Worm (Caenorhabditis elegans) whole organism, L2 larva: ENCODE data around the gene tmem-218.
"Not testable (repeated sequence)": the region's sequence is repeated elsewhere in the genome, so short reads cannot be mapped to it uniquely, and the experiment has no call there.

Experiments
- C34F6.9 ChIP-seq: fragments of 150-350 bp; optimal IDR thresholded peaks from 2 replicates; lab custom pipeline; 2014; ENCODE audit warnings: missing biosample characterization, missing genetic modification characterization
- F13H6.1 ChIP-seq: sonication (generic microtip); optimal IDR thresholded peaks from 2 replicates; lab custom pipeline; 2016; ENCODE audit warnings: missing genetic modification characterization, missing compliant biosample characterization
- R02D3.7 ChIP-seq: fragments of 150-350 bp; optimal IDR thresholded peaks from 2 replicates; lab custom pipeline; 2014; ENCODE audit warnings: missing biosample characterization, missing genetic modification characterization
- ZK546.5 ChIP-seq: sonication (generic microtip); optimal IDR thresholded peaks from 2 replicates; lab custom pipeline; 2017; ENCODE audit warnings: missing biosample characterization, missing genetic modification characterization
- ama-1 ChIP-seq: fragments of 150-350 bp; optimal IDR thresholded peaks from 2 replicates; lab custom pipeline; 2018; ENCODE audit warnings: inconsistent platforms
- ceh-16 ChIP-seq: fragments of 150-350 bp; optimal IDR thresholded peaks from 2 replicates; lab custom pipeline; 2014; ENCODE audit warnings: missing biosample characterization, missing genetic modification characterization
- ceh-82 ChIP-seq: fragments of 150-350 bp; optimal IDR thresholded peaks from 2 replicates; lab custom pipeline; 2014; ENCODE audit warnings: missing biosample characterization, missing genetic modification characterization
- crh-2 ChIP-seq: sonication (generic microtip); optimal IDR thresholded peaks from 2 replicates; lab custom pipeline; 2017; ENCODE audit warnings: missing biosample characterization, missing genetic modification characterization
- elt-1 ChIP-seq: fragments of 150-350 bp; optimal IDR thresholded peaks from 2 replicates; lab custom pipeline; 2014; ENCODE audit warnings: missing biosample characterization, missing genetic modification characterization
- fos-1 ChIP-seq: fragments of 150-350 bp; optimal IDR thresholded peaks from 2 replicates; lab custom pipeline; 2014; ENCODE audit warnings: missing biosample characterization, missing genetic modification characterization
- gmeb-1 ChIP-seq: fragments of 150-350 bp; optimal IDR thresholded peaks from 2 replicates; lab custom pipeline; 2014; ENCODE audit warnings: missing biosample characterization, missing genetic modification characterization
- lin-11 ChIP-seq: fragments of 150-350 bp; sonication (generic microtip); optimal IDR thresholded peaks from 2 replicates; lab custom pipeline; 2014; ENCODE audit warnings: missing biosample characterization, missing genetic modification characterization, inconsistent platforms, mixed read lengths
- lin-13 ChIP-seq: fragments of 150-350 bp; optimal IDR thresholded peaks from 2 replicates; lab custom pipeline; 2014; ENCODE audit warnings: missing biosample characterization, missing genetic modification reagents, missing genetic modification characterization
- lin-39 ChIP-seq: fragments of 150-350 bp; optimal IDR thresholded peaks from 2 replicates; lab custom pipeline; 2014; ENCODE audit warnings: missing biosample characterization, missing genetic modification reagents, missing genetic modification characterization
- lsy-2 ChIP-seq, 2 experiments: fragments of 150-350 bp in 1 of 2; sonication (generic microtip) in 1 of 2; optimal IDR thresholded peaks; 2 replicates each; lab custom pipeline; 2014 to 2017; ENCODE audit warnings: missing biosample characterization in 2 of 2, missing genetic modification characterization in 2 of 2
- mab-5 ChIP-seq: fragments of 150-350 bp; optimal IDR thresholded peaks from 2 replicates; lab custom pipeline; 2014; ENCODE audit warnings: missing biosample characterization, missing genetic modification characterization
- mbf-1 ChIP-seq: sonication (generic microtip); optimal IDR thresholded peaks from 2 replicates; lab custom pipeline; 2017; ENCODE audit warnings: missing biosample characterization, missing genetic modification characterization
- mdl-1 ChIP-seq, 2 experiments: fragments of 150-350 bp in 1 of 2; sonication (generic microtip) in 1 of 2; optimal IDR thresholded peaks; 2 replicates each; lab custom pipeline; 2017; ENCODE audit warnings: missing biosample characterization in 2 of 2, missing genetic modification characterization in 2 of 2
- nhr-10 ChIP-seq: sonication (generic microtip); optimal IDR thresholded peaks from 2 replicates; lab custom pipeline; 2017; ENCODE audit warnings: missing biosample characterization, missing genetic modification characterization
- nhr-11 ChIP-seq: fragments of 150-350 bp; optimal IDR thresholded peaks from 2 replicates; lab custom pipeline; 2014; ENCODE audit warnings: missing biosample characterization, missing genetic modification characterization
- nhr-12 ChIP-seq: fragments of 150-350 bp; optimal IDR thresholded peaks from 2 replicates; lab custom pipeline; 2014; ENCODE audit warnings: missing biosample characterization, missing genetic modification characterization
- nhr-129 ChIP-seq: fragments of 150-350 bp; optimal IDR thresholded peaks from 2 replicates; lab custom pipeline; 2014; ENCODE audit warnings: missing biosample characterization, missing genetic modification characterization
- nhr-21 ChIP-seq: fragments of 150-350 bp; optimal IDR thresholded peaks from 2 replicates; lab custom pipeline; 2014; ENCODE audit warnings: missing biosample characterization, missing genetic modification characterization
- nhr-23 ChIP-seq: fragments of 150-350 bp; optimal IDR thresholded peaks from 2 replicates; lab custom pipeline; 2014; ENCODE audit warnings: missing biosample characterization, missing genetic modification reagents, missing genetic modification characterization
- nhr-25 ChIP-seq: fragments of 150-350 bp; sonication (generic microtip); optimal IDR thresholded peaks from 3 replicates; lab custom pipeline; 2014; ENCODE audit warnings: missing biosample characterization, missing genetic modification characterization
- nhr-6 ChIP-seq: fragments of 150-350 bp; optimal IDR thresholded peaks from 2 replicates; lab custom pipeline; 2014; ENCODE audit warnings: missing biosample characterization, missing genetic modification characterization
- nhr-77 ChIP-seq: fragments of 150-350 bp; optimal IDR thresholded peaks from 2 replicates; lab custom pipeline; 2014; ENCODE audit warnings: missing biosample characterization, missing genetic modification characterization
- skn-1 ChIP-seq: sonication (generic microtip); optimal IDR thresholded peaks from 2 replicates; lab custom pipeline; 2017; ENCODE audit warnings: missing biosample characterization, missing genetic modification characterization
- sma-9 ChIP-seq, 2 experiments: fragments of 150-350 bp in 1 of 2; sonication (generic microtip) in 1 of 2; optimal IDR thresholded peaks; 2 replicates each; lab custom pipeline; 2014 to 2016; ENCODE audit warnings: missing genetic modification characterization in 2 of 2, mild to moderate bottlenecking in 1 of 2, missing biosample characterization in 1 of 2, missing compliant biosample characterization in 1 of 2, missing genetic modification reagents in 1 of 2, moderate library complexity in 1 of 2
- snpc-4 ChIP-seq: fragments of 150-350 bp; optimal IDR thresholded peaks from 2 replicates; lab custom pipeline; 2014; ENCODE audit warnings: missing biosample characterization, missing genetic modification characterization
- unc-55 ChIP-seq: fragments of 150-350 bp; sonication (generic microtip); optimal IDR thresholded peaks from 3 replicates; lab custom pipeline; 2014; ENCODE audit warnings: missing biosample characterization, missing genetic modification reagents, missing genetic modification characterization
- zag-1 ChIP-seq: fragments of 150-350 bp; optimal IDR thresholded peaks from 2 replicates; lab custom pipeline; 2014; ENCODE audit warnings: missing biosample characterization, missing genetic modification characterization
- ztf-1 ChIP-seq: fragments of 200-800 bp; sonication (Bioruptor generic); conservative IDR thresholded peaks from 2 replicates; pipeline ENCODE4 v1.3.6; 2022; ENCODE audit warnings: missing genetic modification characterization, missing compliant biosample characterization
- ztf-4 ChIP-seq: fragments of 150-350 bp; optimal IDR thresholded peaks from 2 replicates; lab custom pipeline; 2014; ENCODE audit warnings: missing biosample characterization, missing genetic modification characterization

The tmem-218 gene

DNA sequence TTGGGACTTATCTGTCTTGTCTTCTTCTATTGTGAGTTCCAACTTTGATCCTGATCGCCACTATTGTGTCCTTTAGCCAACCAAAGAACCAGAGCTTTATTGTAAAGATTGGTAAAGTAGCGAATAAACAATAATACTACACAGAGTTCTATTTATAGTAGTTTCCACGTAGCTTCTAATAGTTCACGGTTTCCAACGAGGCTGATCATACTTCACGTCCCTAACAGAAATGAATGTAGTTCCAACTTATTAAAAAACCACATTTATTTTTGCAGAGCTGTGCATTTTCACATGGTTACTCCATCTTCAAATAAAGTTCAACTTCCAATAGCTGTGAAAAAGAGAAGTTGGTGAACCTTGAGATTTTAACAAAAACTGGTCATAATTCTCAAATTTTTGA is at the start of gene tmem-218:
TSS of gene tmem-218 (plus strand) at position 301 of the 400 bp plus-strand sequence.
- TF ChIP-seq ceh-82 (tag; lab: Kevin White, UChicago); nhr-25 (tag; lab: Kevin White, UChicago); nhr-12: not testable (repeated sequence)

DNA sequence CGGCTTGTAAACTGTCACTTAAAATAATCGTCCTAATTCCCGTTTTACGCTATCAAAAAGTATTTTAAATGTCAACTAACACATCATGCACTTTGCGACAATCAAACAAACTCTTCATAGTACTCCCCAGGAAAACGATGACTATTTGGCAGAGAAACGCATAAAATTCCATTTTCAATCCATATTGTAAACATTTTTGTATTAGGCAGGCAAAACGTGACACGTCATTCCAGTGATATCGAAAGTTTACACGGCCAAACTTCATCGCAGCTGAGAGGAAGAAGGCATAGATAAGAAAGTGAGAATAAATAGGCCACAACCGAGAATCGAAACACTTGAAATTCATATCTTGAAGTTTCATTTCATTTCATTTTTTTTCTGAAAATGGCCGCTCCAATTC is 49.3 kb upstream of the tmem-218 start, which contains the start of gene lec-9:
TSS of gene lec-9 (plus strand) at position 349 of the 400 bp plus-strand sequence.
- TF ChIP-seq sma-9 (GFP tag; optimal IDR thresholded peaks at IDR 0.05; lab: Kevin White, UChicago): peak; percentile 79
- TF ChIP-seq sma-9 (tag; optimal IDR thresholded peaks at IDR 0.05; lab: Kevin White, UChicago): no peak
- peak; percentile 87 for TF ChIP-seq crh-2 (tag; lab: Kevin White, UChicago)
- TF ChIP-seq gmeb-1 (tag; lab: Kevin White, UChicago): peak; percentile 36
- TF ChIP-seq ceh-16 (tag; lab: Kevin White, UChicago): no peak
- peak; percentile 94 for TF ChIP-seq fos-1 (tag; lab: Kevin White, UChicago)
- TF ChIP-seq skn-1 (tag; lab: Kevin White, UChicago): peak; percentile 24
- peak; percentile 57 for TF ChIP-seq F13H6.1 (tag; lab: Kevin White, UChicago)
- TF ChIP-seq lin-13 (GFP tag; lab: Kevin White, UChicago): no peak
- no peak for TF ChIP-seq nhr-10
- TF ChIP-seq ZK546.5 (tag; lab: Kevin White, UChicago): no peak
- TF ChIP-seq nhr-6 (tag; lab: Kevin White, UChicago): no peak
- TF ChIP-seq, all 48 proteins: peak for 6

DNA sequence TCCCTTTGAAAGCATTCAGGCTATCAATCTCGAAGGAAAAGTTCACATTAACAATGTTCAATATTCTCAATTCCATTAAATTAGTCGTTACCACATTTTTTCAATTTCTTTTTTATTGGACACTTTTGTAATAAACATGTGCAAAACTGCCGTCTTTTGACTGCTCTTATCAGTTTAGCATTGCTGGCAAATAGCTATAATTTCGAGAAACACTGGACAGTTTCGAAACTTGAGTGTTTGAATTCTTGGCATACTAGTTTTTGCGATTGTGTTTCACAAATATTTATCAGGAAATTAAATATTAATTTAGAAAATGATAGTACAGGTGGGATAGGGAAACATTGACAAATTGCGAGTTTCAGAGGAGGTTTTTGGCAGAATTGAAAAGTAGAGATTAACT is 48.1 kb upstream of the tmem-218 start:
- TF ChIP-seq crh-2 (tag; lab: Kevin White, UChicago) (peak; percentile 22), F13H6.1 (tag; lab: Kevin White, UChicago) (no peak), ztf-4 (tag; lab: Kevin White, UChicago) (no peak), skn-1 (tag; lab: Kevin White, UChicago) (peak; percentile 0), fos-1 (tag; lab: Kevin White, UChicago) (peak; percentile 81), sma-9 (GFP tag; optimal IDR thresholded peaks at IDR 0.05; lab: Kevin White, UChicago) (peak; percentile 41), sma-9 (tag; optimal IDR thresholded peaks at IDR 0.05; lab: Kevin White, UChicago) (no peak), nhr-10 (no peak), gmeb-1 (tag; lab: Kevin White, UChicago) (peak; percentile 17)

DNA sequence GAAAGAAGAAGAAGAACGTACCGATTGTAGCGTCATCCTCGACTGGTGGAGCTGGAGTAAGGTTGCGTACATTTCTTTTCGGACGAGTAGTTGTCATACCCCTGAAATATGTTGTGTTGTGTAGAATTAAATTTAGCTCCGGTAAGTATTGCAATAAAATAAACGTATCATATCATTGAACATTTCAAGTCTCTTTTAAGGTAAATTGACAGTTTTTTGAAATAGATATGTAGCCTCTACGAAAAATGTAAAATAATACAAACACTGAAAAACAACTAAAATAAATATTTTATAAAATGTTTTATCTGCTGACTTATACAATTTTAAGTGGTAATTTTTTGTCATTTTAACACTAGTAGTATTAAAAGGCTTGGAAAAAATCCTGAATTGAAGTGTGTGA is 39.5 kb upstream of the tmem-218 start, which contains the start of gene C16H3.3:
TSS of gene C16H3.3 (minus strand) at position 101 of the 400 bp plus-strand sequence.
- no peak for TF ChIP-seq R02D3.7 (tag; lab: Kevin White, UChicago)
- no peak for TF ChIP-seq nhr-11 (tag; lab: Kevin White, UChicago)
- no peak for TF ChIP-seq C34F6.9 (tag; lab: Kevin White, UChicago)
- TF ChIP-seq nhr-21 (tag; lab: Kevin White, UChicago): no peak
- no peak for TF ChIP-seq lin-39 (tag; lab: Kevin White, UChicago)
- no peak for TF ChIP-seq snpc-4 (tag; lab: Kevin White, UChicago)
- no peak for TF ChIP-seq nhr-23 (tag; lab: Kevin White, UChicago)
- TF ChIP-seq ceh-82 (tag; lab: Kevin White, UChicago): no peak
- no peak for TF ChIP-seq lin-13 (GFP tag; lab: Kevin White, UChicago)
- TF ChIP-seq lsy-2 (tag; optimal IDR thresholded peaks at IDR 0.05; lab: Kevin White, UChicago): no peak
- TF ChIP-seq elt-1: no peak
- TF ChIP-seq ZK546.5 (tag; lab: Kevin White, UChicago): no peak
- no peak for TF ChIP-seq nhr-12

DNA sequence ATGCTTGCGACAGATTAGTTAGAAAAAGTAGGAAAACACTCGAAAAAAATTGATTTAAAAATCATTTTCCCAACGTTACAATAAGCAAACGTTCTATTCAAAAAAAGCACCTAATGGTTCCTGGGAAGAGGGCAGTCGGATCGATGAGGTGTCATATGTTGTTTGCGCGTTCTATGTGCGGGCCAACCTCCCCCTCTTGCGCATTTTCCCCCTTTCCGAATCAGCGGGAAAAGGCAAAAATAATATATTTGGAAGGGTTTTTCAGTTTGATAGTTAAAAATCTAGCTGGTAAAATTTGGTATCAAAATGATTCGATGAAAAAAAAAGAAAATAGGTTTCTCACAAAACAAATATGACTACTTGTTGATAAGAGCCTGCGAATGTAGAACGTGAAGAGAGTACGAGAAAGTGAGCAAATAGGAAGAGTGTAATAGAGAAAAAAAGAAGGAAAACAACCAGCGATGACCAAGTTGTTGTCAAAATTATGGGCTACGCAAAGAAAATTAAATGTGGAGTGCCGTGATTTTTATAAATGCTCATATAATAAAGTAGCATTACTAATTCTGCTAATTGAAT is 39.0 kb upstream of the tmem-218 start:
- peak; percentile 10 for TF ChIP-seq ztf-4 (tag; lab: Kevin White, UChicago)
- TF ChIP-seq gmeb-1 (tag; lab: Kevin White, UChicago): peak; percentile 0
- TF ChIP-seq crh-2 (tag; lab: Kevin White, UChicago): peak; percentile 71
- no peak for TF ChIP-seq nhr-77 (tag; lab: Kevin White, UChicago)
- TF ChIP-seq zag-1 (tag; lab: Kevin White, UChicago): no peak
- peak; percentile 16 for TF ChIP-seq lin-11 (tag; lab: Kevin White, UChicago)
- TF ChIP-seq mab-5: peak; percentile 11
- TF ChIP-seq nhr-129: peak; percentile 67
- TF ChIP-seq nhr-25 (tag; lab: Kevin White, UChicago): peak; percentile 54
- TF ChIP-seq mbf-1 (tag; lab: Kevin White, UChicago): no peak
- TF ChIP-seq sma-9 (GFP tag; optimal IDR thresholded peaks at IDR 0.05; lab: Kevin White, UChicago): peak; percentile 19
- no peak for TF ChIP-seq sma-9 (tag; optimal IDR thresholded peaks at IDR 0.05; lab: Kevin White, UChicago)
- TF ChIP-seq mdl-1 (tag; optimal IDR thresholded peaks at IDR 0.05; lab: Kevin White, UChicago): no peak
- TF ChIP-seq lsy-2 (tag; optimal IDR thresholded peaks at IDR 0.05; lab: Kevin White, UChicago): peak in 1 of 2 experiments; percentile 82
- TF ChIP-seq fos-1 (tag; lab: Kevin White, UChicago): peak; percentile 59
- no peak for TF ChIP-seq ztf-1 (GFP tag; lab: Robert Waterston, UW)
- no peak for TF ChIP-seq ama-1 (lab: Kevin White, UChicago)
- peak; percentile 35 for TF ChIP-seq F13H6.1 (tag; lab: Kevin White, UChicago)
- TF ChIP-seq unc-55: peak; percentile 73
- TF ChIP-seq C34F6.9 (tag; lab: Kevin White, UChicago): peak; percentile 68
- TF ChIP-seq ceh-16 (tag; lab: Kevin White, UChicago): no peak
- TF ChIP-seq nhr-23 (tag; lab: Kevin White, UChicago): no peak
- peak; percentile 62 for TF ChIP-seq lin-13 (GFP tag; lab: Kevin White, UChicago)
